Worm (Caenorhabditis elegans) whole organism, L4/young adult: ENCODE data around the gene C25H3.1.

ENCODE experiments used
- dao-5 ChIP-seq: sonication (generic microtip); optimal IDR thresholded peaks from 2 replicates; lab custom pipeline; 2016; ENCODE audit warnings: missing genotype, missing genetic modification characterization, moderate library complexity, missing compliant biosample characterization
- him-1 ChIP-seq: sonication (generic microtip); optimal IDR thresholded peaks from 2 replicates; lab custom pipeline; 2016; ENCODE audit warnings: missing genotype, missing genetic modification reagents, missing genetic modification characterization, missing compliant biosample characterization

DNA sequence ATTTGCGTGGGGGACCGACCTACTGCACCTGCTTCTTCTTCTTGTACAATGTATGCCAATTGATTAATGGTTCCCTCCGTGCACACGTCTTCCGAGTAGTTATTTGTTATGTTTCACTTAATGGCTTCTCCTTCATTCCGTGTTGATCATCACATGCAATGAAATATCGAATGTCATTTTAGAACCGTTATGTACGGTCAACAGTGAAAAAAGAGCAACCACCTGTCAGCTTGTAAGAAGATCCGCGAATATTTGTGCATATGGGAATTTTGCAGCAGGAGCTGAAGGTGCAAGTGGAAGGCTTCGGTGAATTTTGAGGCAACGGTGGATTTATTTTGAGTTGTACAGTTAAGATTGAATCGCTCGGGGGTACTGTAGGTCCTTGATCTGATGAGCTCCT, 37.7 kb downstream of the C25H3.1 start:
- TF ChIP-seq dao-5 (tag; lab: Kevin White, UChicago) = no peak
- TF ChIP-seq him-1 (tag; lab: Kevin White, UChicago) = no peak
